Worm (Caenorhabditis elegans): ENCODE measurements around the gene clec-162.

DNA sequence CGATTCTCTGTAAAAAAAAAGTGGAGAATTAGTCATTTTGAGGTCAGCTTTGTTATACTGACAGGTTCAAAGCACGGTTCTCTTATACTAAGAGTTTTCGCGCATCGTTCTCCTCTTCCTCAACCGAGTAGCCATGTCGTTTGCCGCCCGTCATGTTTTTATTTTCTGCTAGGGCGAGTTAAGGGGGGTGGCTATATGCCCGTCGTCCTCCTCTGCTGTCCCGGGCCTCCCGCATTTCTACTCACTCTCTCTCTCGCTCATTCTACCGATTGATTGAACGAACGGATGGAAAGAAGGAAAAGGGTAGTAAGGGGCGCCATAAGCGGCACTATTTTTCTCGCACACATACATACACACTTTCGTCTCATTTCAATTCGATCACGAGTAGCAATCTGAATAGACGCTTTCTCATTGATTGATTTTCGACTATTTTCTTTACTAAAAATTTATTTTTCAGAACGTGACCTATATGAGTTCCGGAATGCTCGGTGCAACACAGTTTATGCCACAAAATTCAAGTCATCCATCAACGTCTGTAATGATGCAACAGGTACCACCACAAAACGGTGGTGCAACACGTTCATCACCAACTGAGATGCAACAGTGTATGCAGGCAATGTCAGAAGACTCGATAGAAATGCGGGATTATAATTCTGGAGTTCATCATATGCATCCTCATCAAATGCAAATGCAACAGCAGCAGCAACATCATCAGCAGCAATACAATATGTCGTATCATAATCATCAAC lies 19.7 kb downstream of the clec-162 start:
- TF ChIP-seq flt-1 (GFP tag; IDR thresholded peaks at IDR 0.05) (no peak; the same call in 1 of the 2 replicates), ztf-29 (GFP tag; IDR thresholded peaks at IDR 0.05) (no peak), T22C8.4 (GFP tag; IDR thresholded peaks at IDR 0.05) (no peak), ztf-23 (GFP tag; IDR thresholded peaks at IDR 0.05) (no peak), cog-1 (tag; optimal IDR thresholded peaks at IDR 0.05) (no peak), klf-2 (GFP tag; conservative IDR thresholded peaks at IDR 0.05) (no peak), med-1 (GFP tag; optimal IDR thresholded peaks at IDR 0.05; ENCODE audit: insufficient read depth) (no peak), ref-1 (GFP tag; conservative IDR thresholded peaks at IDR 0.05) (no peak; the same call in 1 of the 2 replicates), tab-1 (GFP tag; IDR thresholded peaks at IDR 0.05) (no peak)
